Worm (Caenorhabditis elegans) whole organism, midembryonic: Measurements from ENCODE around the gene sra-36.

Experiments
- T22C8.4 ChIP-seq: fragments of 200-800 bp; sonication (Bioruptor generic); IDR thresholded peaks from 2 replicates; pipeline ENCODE4 v1.3.6; 2022; ENCODE audit warnings: missing genetic modification characterization, missing compliant biosample characterization
- cog-1 ChIP-seq: sonication (generic microtip); optimal IDR thresholded peaks from 2 replicates; lab custom pipeline; 2016; ENCODE audit warnings: missing genetic modification characterization, missing compliant biosample characterization
- flt-1 ChIP-seq: fragments of 200-800 bp; sonication (Bioruptor generic); IDR thresholded peaks from 2 replicates; pipeline ENCODE4 v1.3.6; 2022; ENCODE audit warnings: missing genetic modification characterization, missing compliant biosample characterization
- klf-2 ChIP-seq: fragments of 200-800 bp; sonication (Bioruptor generic); conservative IDR thresholded peaks from 2 replicates; pipeline ENCODE4 v1.3.6; 2022; ENCODE audit warnings: missing genetic modification reagents, missing genetic modification characterization, missing compliant biosample characterization
- med-1 ChIP-seq: sonication (generic microtip); optimal IDR thresholded peaks from 2 replicates; lab custom pipeline; 2017; ENCODE audit warnings: missing genetic modification characterization, mild to moderate bottlenecking, missing compliant biosample characterization, antibody characterized with exemption, missing genetic modification reagents; ENCODE audit not compliant: insufficient read depth
- ref-1 ChIP-seq: fragments of 200-800 bp; sonication (Bioruptor generic); conservative IDR thresholded peaks from 2 replicates; pipeline ENCODE4 v1.3.6; 2022; ENCODE audit warnings: missing genetic modification reagents, missing genetic modification characterization, missing compliant biosample characterization
- tab-1 ChIP-seq: fragments of 200-800 bp; sonication (Bioruptor generic); IDR thresholded peaks from 2 replicates; pipeline ENCODE4 v1.3.6; 2022; ENCODE audit warnings: missing genetic modification characterization, missing compliant biosample characterization
- ztf-23 ChIP-seq: fragments of 200-800 bp; sonication (Bioruptor generic); IDR thresholded peaks from 2 replicates; pipeline ENCODE4 v1.3.6; 2022; ENCODE audit warnings: missing genetic modification reagents, missing genetic modification characterization, missing compliant biosample characterization
- ztf-29 ChIP-seq: fragments of 200-800 bp; sonication (Bioruptor generic); IDR thresholded peaks from 2 replicates; pipeline ENCODE4 v1.3.6; 2022; ENCODE audit warnings: missing genetic modification reagents, missing genetic modification characterization, missing compliant biosample characterization

The sra-36 gene

DNA sequence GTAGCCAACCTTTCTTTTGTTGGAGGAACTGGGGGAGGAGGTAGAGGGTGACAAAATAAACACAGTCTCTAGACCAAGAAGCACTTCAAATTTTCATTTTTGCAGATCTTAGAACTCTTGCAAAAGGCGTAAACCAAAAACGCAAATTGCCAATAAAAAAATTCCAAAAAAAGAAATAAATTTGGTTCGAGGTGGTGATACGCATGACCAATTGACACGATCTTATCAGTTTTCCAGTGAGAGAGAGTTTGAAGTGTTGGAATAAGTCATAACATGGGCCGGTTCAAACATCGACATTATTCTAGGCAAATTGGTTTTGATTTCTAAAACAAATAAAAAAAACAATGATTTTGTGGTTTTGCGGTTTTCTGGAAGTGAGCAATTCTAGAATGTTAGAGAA, 44.7 kb downstream of the sra-36 start:
- TF ChIP-seq med-1 (no peak), tab-1 (GFP tag; lab: Robert Waterston, UW) (no peak), ztf-23 (GFP tag; lab: Robert Waterston, UW) (no peak), ztf-29 (GFP tag; lab: Robert Waterston, UW) (no peak), ref-1 (GFP tag; lab: Robert Waterston, UW) (no peak)

DNA sequence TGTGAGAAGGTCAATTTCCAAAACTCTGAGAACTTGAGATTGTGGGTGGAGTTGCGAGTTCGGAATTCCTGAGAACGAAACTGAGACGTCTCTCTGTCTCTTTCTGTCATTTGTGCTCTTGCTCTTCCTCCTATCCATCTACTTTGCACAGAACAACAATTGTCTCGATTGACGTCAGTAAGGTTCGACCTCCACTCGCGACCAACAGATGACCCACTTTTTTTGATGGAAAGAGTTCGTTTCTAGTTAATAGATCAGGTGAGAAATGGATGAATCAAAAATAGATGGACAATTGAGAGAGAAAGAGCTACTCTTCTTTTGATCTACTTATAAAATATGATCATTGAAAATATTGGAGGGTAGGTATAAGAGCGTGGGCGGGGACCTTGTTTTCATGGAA, 46.0 kb downstream of the sra-36 start:
- no peak for TF ChIP-seq ztf-23 (GFP tag; lab: Robert Waterston, UW)

DNA sequence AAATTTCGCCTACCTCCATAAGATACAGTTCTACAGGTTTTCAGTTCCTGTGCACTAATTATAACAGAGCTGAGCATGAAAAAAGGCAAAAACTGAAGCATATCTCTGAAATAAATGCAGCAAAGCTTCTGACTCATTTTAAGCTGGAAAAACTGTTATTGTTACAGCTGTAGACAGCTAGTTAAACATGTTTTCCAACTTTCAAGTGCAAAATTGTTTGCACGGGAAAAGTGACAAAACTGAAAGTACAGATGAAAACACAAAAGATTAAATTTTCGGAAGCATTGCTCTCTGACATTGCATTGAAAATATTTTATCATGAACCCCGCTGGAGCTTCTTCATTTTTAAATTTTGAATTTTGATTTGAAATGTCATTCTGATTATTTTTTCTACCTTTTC, 49.8 kb downstream of the sra-36 start, which contains the start of gene T05C1.5:
Gene T05C1.5 (minus strand): TSS at position 101 of the 400 bp plus-strand sequence.
- no peak for TF ChIP-seq klf-2 (GFP tag; lab: Robert Waterston, UW)
- no peak for TF ChIP-seq cog-1 (tag; lab: Kevin White, UChicago)
- no peak for TF ChIP-seq ztf-23 (GFP tag; lab: Robert Waterston, UW)
- no peak for TF ChIP-seq ref-1 (GFP tag; lab: Robert Waterston, UW)
- no peak for TF ChIP-seq med-1
- TF ChIP-seq flt-1 (GFP tag; lab: Robert Waterston, UW), result no peak
- no peak for TF ChIP-seq T22C8.4 (GFP tag; lab: Robert Waterston, UW)
- TF ChIP-seq ztf-29 (GFP tag; lab: Robert Waterston, UW), result no peak
- TF ChIP-seq tab-1 (GFP tag; lab: Robert Waterston, UW), result no peak

DNA sequence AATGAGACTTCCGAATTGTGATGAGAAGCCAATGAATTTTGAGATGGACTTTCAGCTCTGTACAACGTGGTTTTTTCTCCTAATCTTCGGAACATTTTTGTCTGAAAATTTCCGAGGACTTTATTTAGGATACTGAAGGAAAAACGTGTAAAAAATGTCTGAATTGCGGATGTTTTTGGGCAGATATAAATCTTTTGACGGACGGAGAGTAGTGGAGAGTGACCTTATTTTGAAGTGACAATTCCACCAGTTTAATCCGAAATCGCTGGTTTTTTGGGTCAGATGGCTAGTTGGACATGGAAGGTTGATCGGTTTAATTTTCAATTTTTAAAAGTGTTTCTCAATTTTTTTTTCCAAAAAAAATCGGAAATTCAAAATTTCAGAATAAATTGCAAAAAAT, 51.2 kb downstream of the sra-36 start, which contains the start of gene T05C1.3:
Gene T05C1.3 (minus strand): TSS at position 101 of the 400 bp plus-strand sequence.
- no peak for TF ChIP-seq T22C8.4 (GFP tag; lab: Robert Waterston, UW)
- TF ChIP-seq tab-1 (GFP tag; lab: Robert Waterston, UW), result no peak
- TF ChIP-seq cog-1 (tag; lab: Kevin White, UChicago), result no peak
